Fruit fly (Drosophila melanogaster) whole organism, embryonic: ENCODE results near the gene msd1.
A peak's percentile ranks its signal among the peaks of the same experiment; 100 is the strongest.

ENCODE experiments used
- Bdp1 ChIP-seq: fragments of 200-800 bp; sonication (Bioruptor generic); optimal IDR thresholded peaks from 3 replicates; lab custom pipeline; 2016; ENCODE audit warnings: missing biosample characterization, missing genetic modification characterization
- Bteb2 ChIP-seq: fragments of 200-800 bp; sonication (Bioruptor generic); optimal IDR thresholded peaks from 2 replicates; lab custom pipeline; 2016; ENCODE audit warnings: missing biosample characterization, missing genetic modification characterization
- CG10209 ChIP-seq: fragments of 200-800 bp; sonication (Bioruptor generic); optimal IDR thresholded peaks from 3 replicates; lab custom pipeline; 2017; ENCODE audit warnings: missing biosample characterization, mild to moderate bottlenecking, missing genetic modification characterization, missing genetic modification reagents
- CG1024 ChIP-seq: fragments of 200-800 bp; sonication (Bioruptor generic); IDR thresholded peaks from 2 replicates; pipeline ENCODE4 v1.3.6; 2022; ENCODE audit warnings: missing biosample characterization, missing genetic modification characterization
- CG10565 ChIP-seq: fragments of 200-800 bp; sonication (Bioruptor generic); optimal IDR thresholded peaks from 3 replicates; lab custom pipeline; 2016; ENCODE audit warnings: missing biosample characterization, mild to moderate bottlenecking, missing genetic modification characterization
- CG11093 ChIP-seq: fragments of 200-800 bp; sonication (Bioruptor generic); IDR thresholded peaks from 3 replicates; pipeline ENCODE4 v1.3.6; 2022; ENCODE audit warnings: missing biosample characterization, missing genetic modification characterization
- CG11398 ChIP-seq: fragments of 200-800 bp; sonication (Bioruptor generic); optimal IDR thresholded peaks from 2 replicates; lab custom pipeline; 2016; ENCODE audit warnings: missing biosample characterization, missing genetic modification characterization
- CG11695 ChIP-seq: fragments of 200-800 bp; sonication (Bioruptor generic); IDR thresholded peaks from 3 replicates; pipeline ENCODE4 v1.3.6; 2022; ENCODE audit warnings: missing biosample characterization, missing genetic modification characterization
- CG14441 ChIP-seq: fragments of 200-800 bp; sonication (Bioruptor generic); IDR thresholded peaks from 2 replicates; pipeline ENCODE4 v1.3.6; 2022; ENCODE audit warnings: missing biosample characterization, missing genetic modification characterization
- CG14710 ChIP-seq: fragments of 200-800 bp; sonication (Bioruptor generic); optimal IDR thresholded peaks from 3 replicates; lab custom pipeline; 2019; ENCODE audit warnings: missing biosample characterization, mild to moderate bottlenecking, missing genetic modification characterization, moderate library complexity
- CG14965 ChIP-seq: fragments of 200-800 bp; sonication (Bioruptor generic); optimal IDR thresholded peaks from 2 replicates; lab custom pipeline; 2016; ENCODE audit warnings: missing biosample characterization, missing genetic modification characterization, borderline replicate concordance
- CG15073 ChIP-seq: fragments of 200-800 bp; sonication (Bioruptor generic); optimal IDR thresholded peaks from 2 replicates; lab custom pipeline; 2016; ENCODE audit warnings: missing biosample characterization, missing genetic modification characterization
- CG15269 ChIP-seq: fragments of 200-800 bp; sonication (Bioruptor generic); optimal IDR thresholded peaks from 2 replicates; lab custom pipeline; 2018; ENCODE audit warnings: missing biosample characterization, mild to moderate bottlenecking, missing genetic modification characterization, moderate library complexity
- CG15696 ChIP-seq: fragments of 200-800 bp; sonication (Bioruptor generic); optimal IDR thresholded peaks from 2 replicates; lab custom pipeline; 2019; ENCODE audit warnings: missing biosample characterization, mild to moderate bottlenecking, missing genetic modification characterization, moderate library complexity
- CG17361 ChIP-seq: fragments of 200-800 bp; sonication (Bioruptor generic); IDR thresholded peaks from 3 replicates; pipeline ENCODE4 v1.3.6; 2022; ENCODE audit warnings: missing biosample characterization, missing genetic modification characterization
- CG18011 ChIP-seq: fragments of 200-800 bp; sonication (Bioruptor generic); optimal IDR thresholded peaks from 2 replicates; lab custom pipeline; 2017; ENCODE audit warnings: missing biosample characterization, missing genetic modification characterization, mild to moderate bottlenecking, moderate library complexity, missing genotype
- CG2199 ChIP-seq: fragments of 200-800 bp; sonication (Bioruptor generic); IDR thresholded peaks from 3 replicates; pipeline ENCODE4 v1.3.6; 2022; ENCODE audit warnings: missing biosample characterization, missing genetic modification characterization
- CG3065 ChIP-seq: fragments of 200-800 bp; sonication (Bioruptor generic); optimal IDR thresholded peaks from 2 replicates; lab custom pipeline; 2016; ENCODE audit warnings: missing biosample characterization, missing genetic modification characterization
- CG3838 ChIP-seq: fragments of 200-800 bp; sonication (Bioruptor generic); optimal IDR thresholded peaks from 3 replicates; lab custom pipeline; 2016; ENCODE audit warnings: missing biosample characterization, missing genetic modification characterization
- CG4328 ChIP-seq: fragments of 200-800 bp; sonication (Bioruptor generic); optimal IDR thresholded peaks from 3 replicates; lab custom pipeline; 2017; ENCODE audit warnings: missing biosample characterization, missing genetic modification reagents, missing genetic modification characterization
- CG4854 ChIP-seq: fragments of 200-800 bp; sonication (Bioruptor generic); optimal IDR thresholded peaks from 2 replicates; lab custom pipeline; 2016; ENCODE audit warnings: missing biosample characterization, missing genetic modification characterization, inconsistent platforms
- CG8944 ChIP-seq: fragments of 200-800 bp; sonication (Bioruptor generic); optimal IDR thresholded peaks from 3 replicates; lab custom pipeline; 2016; ENCODE audit warnings: missing biosample characterization, missing genetic modification characterization
- CG9215 ChIP-seq: fragments of 200-800 bp; sonication (Bioruptor generic); IDR thresholded peaks from 2 replicates; pipeline ENCODE4 v1.3.6; 2022; ENCODE audit warnings: missing biosample characterization, missing genetic modification characterization
- CTCF ChIP-seq: fragments of 200-800 bp; sonication (Bioruptor generic); optimal IDR thresholded peaks from 2 replicates; lab custom pipeline; 2017; ENCODE audit warnings: missing biosample characterization, mild to moderate bottlenecking, missing genetic modification characterization, moderate library complexity
- Dbx ChIP-seq: fragments of 200-800 bp; sonication (Bioruptor generic); IDR thresholded peaks from 3 replicates; pipeline ENCODE4 v1.3.6; 2022; ENCODE audit warnings: missing biosample characterization, missing genetic modification characterization
- Deaf1 ChIP-seq: fragments of 200-800 bp; optimal IDR thresholded peaks from 3 replicates; lab custom pipeline; 2019; ENCODE audit warnings: missing biosample characterization, mild to moderate bottlenecking, missing genetic modification characterization, moderate library complexity
- Dek ChIP-seq: fragments of 200-800 bp; sonication (Bioruptor generic); optimal IDR thresholded peaks from 3 replicates; lab custom pipeline; 2019; ENCODE audit warnings: missing biosample characterization, mild to moderate bottlenecking, missing genetic modification characterization, moderate library complexity
- Drgx ChIP-seq: fragments of 200-800 bp; sonication (Bioruptor generic); IDR thresholded peaks from 2 replicates; pipeline ENCODE4 v1.3.6; 2022; ENCODE audit warnings: missing biosample characterization, missing genetic modification characterization
- Fer1 ChIP-seq: fragments of 200-800 bp; sonication (Bioruptor generic); optimal IDR thresholded peaks from 2 replicates; lab custom pipeline; 2017; ENCODE audit warnings: missing biosample characterization, mild to moderate bottlenecking, missing genetic modification characterization
- HHEX ChIP-seq: fragments of 200-800 bp; sonication (Bioruptor generic); optimal IDR thresholded peaks from 3 replicates; lab custom pipeline; 2017; ENCODE audit warnings: missing biosample characterization, mild to moderate bottlenecking, missing genetic modification characterization, missing genetic modification reagents
- Hand ChIP-seq: fragments of 200-800 bp; sonication (Bioruptor generic); optimal IDR thresholded peaks from 2 replicates; lab custom pipeline; 2017; ENCODE audit warnings: mild to moderate bottlenecking, missing biosample characterization, missing genetic modification reagents, missing genetic modification characterization
- Hsf ChIP-seq: fragments of 200-800 bp; sonication (Bioruptor generic); optimal IDR thresholded peaks from 3 replicates; lab custom pipeline; 2016; ENCODE audit warnings: missing biosample characterization, missing genetic modification characterization
- Lpt ChIP-seq: fragments of >200 bp; optimal IDR thresholded peaks from 2 replicates; lab custom pipeline; 2018; ENCODE audit warnings: missing biosample characterization, missing genetic modification characterization
- NFAT ChIP-seq: fragments of 200-800 bp; sonication (Bioruptor generic); IDR thresholded peaks from 2 replicates; pipeline ENCODE4 v1.3.6; 2022; ENCODE audit warnings: missing biosample characterization, missing genetic modification characterization
- Neu2 ChIP-seq: fragments of 200-800 bp; sonication (Bioruptor generic); optimal IDR thresholded peaks from 3 replicates; lab custom pipeline; 2016; ENCODE audit warnings: missing biosample characterization, missing genetic modification characterization, borderline replicate concordance
- Oaz ChIP-seq: fragments of 200-800 bp; sonication (Bioruptor generic); IDR thresholded peaks from 2 replicates; pipeline ENCODE4 v1.3.6; 2022; ENCODE audit warnings: missing biosample characterization, missing genetic modification characterization
- Six4 ChIP-seq: fragments of 200-800 bp; sonication (Bioruptor generic); optimal IDR thresholded peaks from 2 replicates; lab custom pipeline; 2016; ENCODE audit warnings: missing biosample characterization, missing genetic modification characterization
- ato ChIP-seq: fragments of 200-800 bp; sonication (Bioruptor generic); IDR thresholded peaks from 2 replicates; pipeline ENCODE4 v1.3.6; 2022; ENCODE audit warnings: missing biosample characterization, missing genetic modification characterization; ENCODE audit not compliant: partially characterized antibody
- crol ChIP-seq: fragments of 200-800 bp; sonication (Bioruptor generic); IDR thresholded peaks from 2 replicates; pipeline ENCODE4 v1.3.6; 2022; ENCODE audit warnings: missing biosample characterization, missing genetic modification characterization
- ewg ChIP-seq: fragments of 200-800 bp; sonication (Bioruptor generic); optimal IDR thresholded peaks from 3 replicates; lab custom pipeline; 2017; ENCODE audit warnings: mild to moderate bottlenecking, missing biosample characterization, missing genetic modification reagents, missing genetic modification characterization
- gro ChIP-seq: fragments of 200-800 bp; sonication (Bioruptor generic); optimal IDR thresholded peaks from 2 replicates; lab custom pipeline; 2016; ENCODE audit warnings: missing biosample characterization, missing genetic modification characterization
- nau ChIP-seq: fragments of 200-800 bp; sonication (Bioruptor generic); optimal IDR thresholded peaks from 3 replicates; lab custom pipeline; 2017; ENCODE audit warnings: missing biosample characterization, mild to moderate bottlenecking, missing genetic modification characterization, missing genetic modification reagents
- oc ChIP-seq: fragments of 200-800 bp; sonication (Bioruptor generic); optimal IDR thresholded peaks from 2 replicates; lab custom pipeline; 2018; ENCODE audit warnings: missing biosample characterization, mild to moderate bottlenecking, missing genetic modification characterization, moderate library complexity
- psq ChIP-seq: fragments of 200-800 bp; sonication (Bioruptor generic); optimal IDR thresholded peaks from 2 replicates; lab custom pipeline; 2017; ENCODE audit warnings: missing biosample characterization, missing genetic modification characterization
- pum ChIP-seq: fragments of 200-800 bp; sonication (Bioruptor generic); optimal IDR thresholded peaks from 2 replicates; lab custom pipeline; 2016; ENCODE audit warnings: missing biosample characterization, missing genetic modification characterization
- salm ChIP-seq: fragments of 200-800 bp; sonication (Bioruptor generic); optimal IDR thresholded peaks from 2 replicates; lab custom pipeline; 2018; ENCODE audit warnings: missing biosample characterization, mild to moderate bottlenecking, missing genetic modification characterization
- scrt ChIP-seq: fragments of 200-800 bp; sonication (Bioruptor generic); optimal IDR thresholded peaks from 2 replicates; lab custom pipeline; 2018; ENCODE audit warnings: missing biosample characterization, mild to moderate bottlenecking, missing genetic modification characterization, moderate library complexity
- seq ChIP-seq: fragments of 200-800 bp; sonication (Bioruptor generic); IDR thresholded peaks from 2 replicates; pipeline ENCODE4 v1.3.6; 2022; ENCODE audit warnings: missing biosample characterization, missing genetic modification characterization
- sob ChIP-seq: fragments of 200-800 bp; sonication (Bioruptor generic); IDR thresholded peaks from 2 replicates; pipeline ENCODE4 v1.3.6; 2022; ENCODE audit warnings: missing biosample characterization, missing genetic modification characterization
- sr ChIP-seq: fragments of 200-800 bp; sonication (Bioruptor generic); IDR thresholded peaks from 3 replicates; pipeline ENCODE4 v1.3.6; 2022; ENCODE audit warnings: missing biosample characterization, missing genetic modification characterization
- ssp ChIP-seq: fragments of 200-800 bp; sonication (Bioruptor generic); IDR thresholded peaks from 2 replicates; pipeline ENCODE4 v1.3.6; 2022; ENCODE audit warnings: missing biosample characterization, missing genetic modification characterization

The msd1 gene

dm6 chr3L:1300076-1300635, 31.4 kb upstream of the msd1 start (continued):
- TF ChIP-seq nau (GFP tag; lab: Kevin White, UChicago), result no peak
- peak; percentile 79 for TF ChIP-seq CG10209 (GFP tag; lab: Kevin White, UChicago)
- TF ChIP-seq CG1024, result 0 out of 2 replicates have a peak, but pooled peaks have one; percentile 16
- TF ChIP-seq ato (GFP tag; lab: Robert Waterston, UW), result no peak
- peak; percentile 65 for TF ChIP-seq ewg (GFP tag; lab: Kevin White, UChicago)
- TF ChIP-seq pum (GFP tag; lab: Kevin White, UChicago), result peak; percentile 2
- peak; percentile 80 for TF ChIP-seq Six4 (GFP tag; lab: Kevin White, UChicago)
- peak; percentile 28 for TF ChIP-seq CG18011 (GFP tag; lab: Kevin White, UChicago)
- TF ChIP-seq Dbx (GFP tag; lab: Robert Waterston, UW), result peak; percentile 69; the same call in 2 of the 3 replicates
- TF ChIP-seq CG11695 (GFP tag; lab: Robert Waterston, UW), result peak; percentile 83
- peak; percentile 84 for TF ChIP-seq CG4328 (GFP tag; lab: Kevin White, UChicago)
- TF ChIP-seq scrt (GFP tag; lab: Kevin White, UChicago), result peak; percentile 72
- peak; percentile 12 for TF ChIP-seq Bdp1 (GFP tag; lab: Kevin White, UChicago)
- peak; percentile 56 for TF ChIP-seq Dek (tag; lab: Kevin White, UChicago)
- peak; percentile 76 for TF ChIP-seq sob (GFP tag; lab: Robert Waterston, UW)
- no peak for TF ChIP-seq gro (GFP tag; lab: Kevin White, UChicago)
- peak; percentile 86 for TF ChIP-seq CG15696
- peak; percentile 68 for TF ChIP-seq Deaf1 (tag; lab: Kevin White, UChicago)
- no peak for TF ChIP-seq Neu2
- no peak for TF ChIP-seq sr (GFP tag; lab: Robert Waterston, UW)
- peak; percentile 71 for TF ChIP-seq CG14441
- TF ChIP-seq oc, result peak; percentile 78
- TF ChIP-seq CG15269 (tag; lab: Kevin White, UChicago), result peak; percentile 78
- TF ChIP-seq CG11398 (GFP tag; lab: Kevin White, UChicago), result no peak
- no peak for TF ChIP-seq Bteb2 (GFP tag; lab: Kevin White, UChicago)
- peak; percentile 39 for TF ChIP-seq CTCF (GFP tag; lab: Kevin White, UChicago)
- peak; percentile 55; the same call in 2 of the 3 replicates for TF ChIP-seq CG11093 (GFP tag; lab: Robert Waterston, UW)
- TF ChIP-seq CG4854 (GFP tag; lab: Kevin White, UChicago), result peak; percentile 25
- 0 out of 3 replicates have a peak, but pooled peaks have one; percentile 54 for TF ChIP-seq CG2199
- peak; percentile 66 for TF ChIP-seq Hand (GFP tag; lab: Kevin White, UChicago)
- peak; percentile 54 for TF ChIP-seq psq (GFP tag; lab: Kevin White, UChicago)
- TF ChIP-seq Lpt, result no peak
- no peak for TF ChIP-seq CG14965
- TF ChIP-seq salm (tag; lab: Kevin White, UChicago), result peak; percentile 72
- TF ChIP-seq crol (GFP tag; lab: Robert Waterston, UW), result peak; percentile 85
- peak; percentile 83 for TF ChIP-seq Fer1 (GFP tag; lab: Kevin White, UChicago)
- TF ChIP-seq ssp, result peak; percentile 67
- TF ChIP-seq HHEX (GFP tag; lab: Kevin White, UChicago), result peak; percentile 73
- TF ChIP-seq CG3065 (GFP tag; lab: Kevin White, UChicago), result peak; percentile 29
- TF ChIP-seq CG3838 (GFP tag; lab: Kevin White, UChicago), result peak; percentile 30
- peak; percentile 92 for TF ChIP-seq CG14710 (tag; lab: Kevin White, UChicago)
- TF ChIP-seq Oaz (GFP tag; lab: Robert Waterston, UW), result peak; percentile 56
- TF ChIP-seq Hsf (GFP tag; lab: Kevin White, UChicago), result peak; percentile 50
- TF ChIP-seq CG10565, result no peak
- TF ChIP-seq CG8944, result peak; percentile 5
- peak; percentile 52; the same call in 1 of the 2 replicates for TF ChIP-seq seq (GFP tag; lab: Robert Waterston, UW)
- peak; percentile 44 for TF ChIP-seq CG15073 (GFP tag; lab: Kevin White, UChicago)
- peak; percentile 35; the same call in 1 of the 2 replicates for TF ChIP-seq NFAT (GFP tag; lab: Robert Waterston, UW)
- peak; percentile 56 for TF ChIP-seq CG9215 (GFP tag; lab: Robert Waterston, UW)
- peak; percentile 94 for TF ChIP-seq CG17361 (GFP tag; lab: Robert Waterston, UW)
- TF ChIP-seq Drgx (GFP tag; lab: Robert Waterston, UW), result peak; percentile 23; the same call in 1 of the 2 replicates
